Worm (Caenorhabditis elegans): ENCODE measurements around the gene F58B4.5.
A peak's percentile ranks its signal among the peaks of the same experiment; 100 is the strongest.

- TF ChIP-seq elt-1 (tag; optimal IDR thresholded peaks at IDR 0.05; ENCODE audit: borderline replicate concordance, insufficient read depth) (peak; percentile 37), ham-2 (GFP tag; optimal IDR thresholded peaks at IDR 0.05) (no peak), lin-32 (GFP tag; optimal IDR thresholded peaks at IDR 0.05) (no peak), nhr-237 (tag; optimal IDR thresholded peaks at IDR 0.05) (peak; percentile 69), nhr-2 (tag; optimal IDR thresholded peaks at IDR 0.05) (no peak)
These were observed 37.9 kb upstream of the F58B4.5 start, which contains the start of the genes F32D8.14 and F32D8.5 for ce11 chrV:10894601-10895000.

Data from whole organism, mixed stage, embryonic.